Fruit fly (Drosophila melanogaster) whole organism: ENCODE measurements around the gene Keap1.
A peak's percentile ranks its signal among the peaks of the same experiment; 100 is the strongest.

Experiments used
- CG8478 ChIP-seq: fragments of >200 bp; optimal IDR thresholded peaks from 2 replicates; lab custom pipeline; 2018; ENCODE audit warnings: inconsistent platforms
- Dll ChIP-seq: fragments of >200 bp; optimal IDR thresholded peaks from 2 replicates; lab custom pipeline; 2017
- EcR ChIP-seq, 2 experiments: fragments of >200 bp; optimal IDR thresholded peaks; 2 replicates each; lab custom pipeline; 2017; ENCODE audit warnings: missing biosample characterization in 2 of 2, missing genetic modification characterization in 2 of 2, missing genetic modification reagents in 2 of 2
- pan ChIP-seq: fragments of >200 bp; optimal IDR thresholded peaks from 2 replicates; lab custom pipeline; 2017
- psq ChIP-seq: fragments of >200 bp; optimal IDR thresholded peaks from 2 replicates; lab custom pipeline; 2017
- usp ChIP-seq: fragments of >200 bp; optimal IDR thresholded peaks from 2 replicates; lab custom pipeline; 2017; ENCODE audit warnings: missing biosample characterization, missing genetic modification characterization, mixed read lengths

The Keap1 gene

DNA sequence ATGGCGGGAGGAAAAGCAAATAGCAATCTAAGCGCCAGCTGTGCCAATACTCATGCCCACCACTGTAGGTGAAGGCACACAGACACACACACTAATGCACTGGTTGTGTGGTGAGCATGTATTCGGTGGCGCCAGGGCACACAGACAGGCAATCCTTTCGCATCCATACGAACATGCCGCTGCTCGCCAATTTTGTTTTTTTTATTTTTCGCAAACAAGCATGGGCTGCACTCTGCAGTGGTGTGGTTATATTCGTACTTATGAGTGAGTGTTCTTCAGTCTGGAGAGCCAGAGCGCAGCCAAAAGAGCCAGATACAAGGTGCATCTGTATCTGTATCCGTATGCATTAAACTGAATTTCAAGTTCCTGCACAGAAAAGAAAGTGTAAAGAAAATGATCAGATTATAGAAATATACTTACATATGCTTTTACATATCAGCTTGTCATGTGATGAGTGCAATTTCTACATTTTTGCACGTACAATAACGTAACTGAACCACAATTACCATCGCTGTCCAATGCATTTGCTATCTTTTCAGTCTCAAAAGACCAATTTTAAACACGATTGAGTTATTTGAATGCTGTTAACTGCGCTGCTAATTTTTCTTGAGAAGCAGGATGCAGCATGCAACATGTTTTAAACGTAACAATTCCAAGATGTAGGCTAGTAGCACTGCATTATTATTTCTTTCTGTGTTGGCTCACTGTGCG lies 20.5 kb downstream of the Keap1 start:
- TF ChIP-seq pan (lab: Kevin White, UChicago) (no peak), usp (no peak), EcR (GFP tag; optimal IDR thresholded peaks at IDR 0.05; lab: Kevin White, UChicago) (no peak), CG8478 (lab: Kevin White, UChicago) (no peak), Dll (no peak), psq (lab: Kevin White, UChicago) (no peak)

DNA sequence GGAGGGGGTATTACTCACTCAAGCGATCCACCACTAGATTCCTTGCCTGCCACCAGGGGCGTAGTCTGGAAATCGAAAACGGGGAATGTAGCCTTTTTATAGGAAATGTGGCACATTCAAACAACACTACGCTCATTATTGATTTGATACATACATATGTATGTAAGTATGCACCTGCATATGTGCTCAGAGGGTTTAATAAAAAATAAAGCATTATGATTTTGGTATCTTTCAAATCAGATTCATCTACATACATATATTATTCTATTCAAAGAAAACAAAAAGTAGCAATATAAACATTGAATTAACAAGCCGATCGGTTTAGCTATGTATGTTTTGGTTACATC lies 22.9 kb downstream of the Keap1 start:
- TF ChIP-seq EcR (GFP tag; optimal IDR thresholded peaks at IDR 0.05; lab: Kevin White, UChicago): no peak
- no peak for TF ChIP-seq pan (lab: Kevin White, UChicago)
- TF ChIP-seq CG8478 (lab: Kevin White, UChicago): no peak
- TF ChIP-seq Dll: no peak
- TF ChIP-seq psq (lab: Kevin White, UChicago): no peak
- no peak for TF ChIP-seq usp

DNA sequence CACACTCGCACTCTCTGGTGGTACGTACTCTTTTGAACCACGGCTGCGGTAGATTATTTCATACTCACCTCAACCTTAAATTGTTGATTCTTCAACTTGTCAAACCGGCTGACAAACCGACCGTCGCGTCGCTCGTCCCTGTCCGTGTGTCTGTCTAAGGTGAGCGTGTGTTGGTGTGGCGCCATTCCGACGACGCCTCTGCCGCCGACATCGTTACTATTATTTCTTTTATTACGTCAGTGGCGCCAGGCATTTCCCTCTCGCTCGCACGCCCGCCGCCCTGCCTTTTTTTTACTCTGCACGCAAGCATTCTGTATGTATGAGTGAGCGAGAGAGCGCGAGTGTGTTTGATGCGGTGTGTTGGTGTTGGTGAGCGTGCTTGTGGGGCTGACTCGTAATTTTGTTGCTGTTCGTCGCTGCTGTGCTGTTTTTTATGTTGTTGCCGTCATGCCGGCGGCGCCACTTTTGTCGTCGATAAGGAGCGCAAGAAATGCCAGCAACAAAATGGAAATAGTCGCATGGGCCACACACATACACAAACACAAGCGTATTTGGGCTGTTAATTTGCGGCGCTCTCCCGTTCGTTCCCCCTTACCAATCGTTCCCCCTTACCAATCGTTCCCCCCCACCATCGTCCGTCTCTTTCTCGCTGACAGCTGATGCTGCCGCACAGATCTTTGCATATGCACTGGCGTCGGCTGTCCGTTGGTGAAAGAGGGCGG lies 23.4 kb downstream of the Keap1 start:
- TF ChIP-seq Dll (peak; percentile 97), CG8478 (lab: Kevin White, UChicago) (peak; percentile 77), EcR (GFP tag; optimal IDR thresholded peaks at IDR 0.05; lab: Kevin White, UChicago) (no peak), pan (lab: Kevin White, UChicago) (peak; percentile 51), psq (lab: Kevin White, UChicago) (no peak), usp (no peak)

DNA sequence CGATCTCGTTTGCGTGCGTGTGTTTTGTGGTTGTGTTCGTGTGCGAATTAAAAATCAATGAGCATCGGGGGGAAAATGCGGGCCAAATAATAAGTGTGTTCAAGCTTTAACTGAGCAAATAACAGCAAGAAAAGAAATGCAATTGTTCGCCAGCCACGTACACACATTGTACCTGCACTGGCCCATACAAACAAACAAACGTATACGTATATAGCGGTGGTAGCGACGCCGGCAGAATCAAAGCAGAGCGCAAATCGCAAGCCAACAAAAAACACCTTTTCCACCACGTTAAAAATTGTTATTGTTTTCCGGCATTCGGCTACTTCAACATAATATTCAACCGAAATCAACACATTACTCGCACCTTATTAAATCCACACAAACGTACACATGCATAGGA lies 25.2 kb downstream of the Keap1 start:
- no peak for TF ChIP-seq CG8478 (lab: Kevin White, UChicago)
- no peak for TF ChIP-seq psq (lab: Kevin White, UChicago)
- TF ChIP-seq usp: no peak
- no peak for TF ChIP-seq EcR (GFP tag; optimal IDR thresholded peaks at IDR 0.05; lab: Kevin White, UChicago)
- no peak for TF ChIP-seq pan (lab: Kevin White, UChicago)
- no peak for TF ChIP-seq Dll

DNA sequence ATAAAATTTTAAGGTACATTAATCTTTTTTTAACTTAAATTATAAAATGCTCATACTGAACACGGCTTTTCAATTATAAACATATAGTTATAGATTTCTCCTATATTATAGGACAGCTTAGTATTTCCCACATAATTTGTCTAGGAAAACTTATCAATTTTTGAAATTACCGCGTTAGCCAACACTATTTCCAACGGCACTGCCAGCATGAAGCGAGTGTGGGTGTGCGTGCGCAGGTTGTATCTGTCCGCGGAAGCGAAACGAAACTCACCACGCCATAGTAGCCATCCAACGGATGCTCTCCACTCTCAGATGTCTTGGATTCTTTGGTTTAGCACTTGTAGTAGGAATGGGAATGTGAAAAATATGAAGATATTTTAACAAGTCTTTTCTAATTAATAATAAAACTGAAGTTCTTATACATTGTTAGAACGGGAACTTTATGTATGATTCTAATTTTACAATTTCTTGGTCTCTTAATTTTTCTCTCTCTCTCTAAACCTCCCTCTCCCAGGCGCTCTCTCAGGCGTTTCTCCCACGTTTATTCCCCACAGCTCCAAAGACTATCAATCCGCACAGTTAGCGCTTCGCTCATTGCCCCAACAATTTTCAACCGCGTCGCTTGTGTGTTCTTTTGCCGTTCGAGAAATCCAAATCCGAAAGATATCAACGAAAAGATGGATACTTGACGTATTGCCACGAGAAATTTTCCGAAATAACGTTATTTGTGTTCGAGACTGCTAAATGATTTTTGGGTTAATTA lies 26.1 kb downstream of the Keap1 start, which contains the start of gene Dad:
Gene Dad, plus strand, starts transcription at position 593 of the 763 bp plus-strand sequence.
- TF ChIP-seq usp (no peak), psq (lab: Kevin White, UChicago) (no peak), Dll (peak; percentile 90), EcR (GFP tag; optimal IDR thresholded peaks at IDR 0.05; lab: Kevin White, UChicago) (no peak), CG8478 (lab: Kevin White, UChicago) (no peak)

DNA sequence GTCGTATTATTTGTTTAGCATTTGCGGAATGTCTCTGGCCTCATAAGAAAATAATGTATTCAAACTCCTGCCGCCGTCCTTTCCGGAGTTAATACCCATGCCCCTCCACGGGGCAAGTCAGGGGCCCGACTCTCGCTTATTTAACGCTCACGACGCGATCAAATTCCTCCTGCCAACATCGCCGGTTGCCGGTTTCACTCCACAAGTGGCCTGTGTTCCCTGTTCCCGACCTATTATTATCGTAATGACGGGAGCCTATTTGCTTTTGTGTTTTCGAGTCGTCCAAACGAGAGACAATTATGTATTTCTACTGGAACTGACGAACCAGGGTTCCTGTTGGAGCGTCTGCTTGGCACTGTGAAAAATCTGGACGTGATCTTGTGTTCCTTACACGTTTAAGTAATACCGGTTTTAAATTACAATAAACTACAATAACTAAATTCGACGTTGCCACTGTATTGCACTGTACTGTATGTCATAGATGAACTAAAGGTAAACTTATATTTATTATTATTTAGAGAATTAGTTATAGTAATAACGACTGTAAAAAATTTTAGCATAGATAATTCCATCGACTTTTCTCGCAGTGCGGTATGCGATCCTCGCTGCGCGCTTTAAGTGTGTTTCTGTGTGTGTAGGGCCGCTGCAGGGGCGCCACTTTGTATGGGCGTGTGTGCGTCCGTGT lies 27.1 kb downstream of the Keap1 start:
- peak; percentile 37 for TF ChIP-seq Dll
- TF ChIP-seq EcR (GFP tag; optimal IDR thresholded peaks at IDR 0.05; lab: Kevin White, UChicago): no peak

DNA sequence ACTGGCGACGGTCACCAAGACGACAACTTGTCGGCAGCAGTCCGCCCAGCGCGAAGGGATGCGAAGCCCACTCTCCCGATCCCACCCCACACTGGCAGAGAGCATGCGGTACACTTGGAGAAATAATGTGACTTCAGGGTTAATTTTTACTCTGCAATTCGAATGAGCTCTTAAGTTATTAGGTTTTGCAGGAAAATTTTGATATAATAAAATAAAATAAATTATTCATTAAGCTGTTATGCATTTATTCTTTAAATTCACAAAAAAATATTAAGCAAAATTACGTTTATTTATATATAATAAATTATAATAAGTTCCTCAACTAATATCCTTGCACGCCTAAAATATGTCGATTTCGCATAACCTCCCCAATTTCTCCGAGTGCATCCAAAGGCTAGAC lies 30.9 kb downstream of the Keap1 start:
- TF ChIP-seq CG8478 (lab: Kevin White, UChicago) (no peak), EcR (GFP tag; optimal IDR thresholded peaks at IDR 0.05; lab: Kevin White, UChicago) (no peak), pan (lab: Kevin White, UChicago) (no peak)

DNA sequence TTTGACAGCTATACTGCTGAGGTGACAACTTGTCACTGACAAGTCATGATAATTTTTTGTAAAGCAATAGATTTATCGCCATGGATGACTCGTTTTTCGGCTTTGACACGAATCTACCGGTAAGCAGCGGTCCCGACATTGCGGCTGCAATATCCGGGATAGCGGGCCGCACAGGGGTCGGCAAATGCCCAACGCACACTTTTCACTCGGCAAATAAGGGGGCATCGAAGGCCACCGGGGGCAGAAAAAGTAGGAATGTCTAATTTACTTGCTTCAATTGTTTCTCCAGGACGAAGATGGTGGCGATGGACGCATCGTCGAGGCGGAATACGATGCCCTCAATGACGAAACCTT lies 36.2 kb downstream of the Keap1 start:
- TF ChIP-seq EcR (GFP tag; optimal IDR thresholded peaks at IDR 0.05; lab: Kevin White, UChicago) (no peak), usp (no peak), psq (lab: Kevin White, UChicago) (no peak), Dll (no peak), CG8478 (lab: Kevin White, UChicago) (no peak), pan (lab: Kevin White, UChicago) (no peak)

DNA sequence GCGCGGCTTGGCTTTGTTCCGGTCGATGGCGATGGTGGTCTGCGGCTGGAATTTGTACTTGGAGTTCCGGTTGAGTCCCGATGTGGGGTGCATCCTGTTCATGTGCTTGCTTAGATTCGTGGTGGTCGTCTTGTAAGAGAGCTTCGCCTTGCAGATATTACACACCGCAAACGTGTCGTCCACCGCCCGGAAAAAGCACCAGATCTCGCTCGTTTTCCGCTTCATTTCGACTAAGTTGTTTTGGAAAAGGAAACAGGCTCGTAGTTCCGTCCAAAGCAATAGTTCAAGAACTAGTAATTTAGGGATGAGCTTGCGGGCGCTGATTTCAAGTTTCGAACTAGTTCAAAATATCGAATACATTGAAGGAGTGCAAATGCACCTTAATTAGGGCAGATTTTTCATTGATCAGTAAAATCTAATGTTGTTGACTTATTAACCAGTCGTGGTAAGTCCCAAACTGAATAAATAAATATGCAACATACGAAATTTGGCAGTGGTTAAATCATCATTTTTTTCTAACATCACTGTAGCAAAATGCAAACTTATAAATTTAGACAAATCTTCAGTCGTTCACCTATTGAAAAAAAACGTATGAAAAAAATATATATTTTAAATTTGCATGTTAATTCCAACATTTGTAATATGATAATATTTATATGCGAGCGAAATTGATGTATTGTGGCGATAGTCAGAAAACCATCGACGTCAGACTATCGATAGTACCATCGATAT lies 36.7 kb downstream of the Keap1 start, which contains the start of the genes bdwf and Patr-1:
Gene bdwf, minus strand, starts transcription at position 299 of the 732 bp plus-strand sequence.
Gene Patr-1, plus strand, starts transcription at position 727 of the 732 bp plus-strand sequence.
- TF ChIP-seq usp (no peak), CG8478 (lab: Kevin White, UChicago) (no peak), Dll (no peak), pan (lab: Kevin White, UChicago) (no peak), psq (lab: Kevin White, UChicago) (no peak), EcR (GFP tag; optimal IDR thresholded peaks at IDR 0.05; lab: Kevin White, UChicago) (no peak)

DNA sequence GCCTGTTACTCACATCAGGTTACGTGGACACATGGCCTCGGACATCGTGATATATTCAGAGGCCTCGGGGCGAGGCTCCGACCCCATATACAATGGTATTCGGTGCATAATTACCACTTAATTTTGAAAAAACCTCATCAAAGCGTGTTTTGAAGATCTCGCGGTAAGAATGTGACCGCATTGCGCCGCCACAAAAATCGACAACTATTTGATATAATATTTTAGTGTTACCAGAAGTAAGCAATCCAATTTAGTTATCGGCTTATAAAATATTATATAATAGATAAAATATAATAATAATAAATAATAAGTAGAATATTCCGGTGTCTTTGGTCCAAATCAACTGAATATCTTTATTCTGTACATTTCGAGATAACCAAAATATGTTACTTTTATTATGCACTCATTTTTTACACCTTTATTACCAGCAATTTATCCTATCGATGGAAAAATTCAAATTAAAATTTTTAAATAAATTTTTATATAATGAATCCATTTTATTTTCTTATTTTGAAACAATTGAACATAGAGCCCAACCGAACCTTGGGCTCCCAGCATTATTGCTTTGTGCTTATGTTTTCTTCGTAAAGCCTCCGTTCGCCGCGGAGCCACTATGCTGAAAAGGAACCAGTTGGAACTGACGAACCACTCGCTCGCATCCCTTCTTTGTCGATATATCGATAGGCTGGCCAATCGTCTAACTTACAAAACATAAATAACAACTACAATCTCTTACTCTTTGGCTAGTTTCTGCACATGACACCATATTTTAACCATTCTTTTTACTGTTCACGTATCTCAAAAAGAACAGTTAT lies 39.5 kb downstream of the Keap1 start, which contains the start of the genes CG18213 and Trm7-32:
Gene CG18213, minus strand, starts transcription at position 211 of the 815 bp plus-strand sequence.
Gene Trm7-32, plus strand, starts transcription at position 690 of the 815 bp plus-strand sequence.
- TF ChIP-seq pan (lab: Kevin White, UChicago) (no peak), CG8478 (lab: Kevin White, UChicago) (no peak), Dll (no peak), usp (no peak), EcR (GFP tag; optimal IDR thresholded peaks at IDR 0.05; lab: Kevin White, UChicago) (no peak), psq (lab: Kevin White, UChicago) (no peak)
